Worm (Caenorhabditis elegans) whole organism, dauer: ENCODE measurements around the gene F47C12.6.

Experiments used
- unc-62 ChIP-seq: sonication (generic microtip); optimal IDR thresholded peaks from 2 replicates; lab custom pipeline; 2017; ENCODE audit warnings: missing biosample characterization, missing genetic modification reagents, missing genetic modification characterization

Gene F47C12.6

DNA sequence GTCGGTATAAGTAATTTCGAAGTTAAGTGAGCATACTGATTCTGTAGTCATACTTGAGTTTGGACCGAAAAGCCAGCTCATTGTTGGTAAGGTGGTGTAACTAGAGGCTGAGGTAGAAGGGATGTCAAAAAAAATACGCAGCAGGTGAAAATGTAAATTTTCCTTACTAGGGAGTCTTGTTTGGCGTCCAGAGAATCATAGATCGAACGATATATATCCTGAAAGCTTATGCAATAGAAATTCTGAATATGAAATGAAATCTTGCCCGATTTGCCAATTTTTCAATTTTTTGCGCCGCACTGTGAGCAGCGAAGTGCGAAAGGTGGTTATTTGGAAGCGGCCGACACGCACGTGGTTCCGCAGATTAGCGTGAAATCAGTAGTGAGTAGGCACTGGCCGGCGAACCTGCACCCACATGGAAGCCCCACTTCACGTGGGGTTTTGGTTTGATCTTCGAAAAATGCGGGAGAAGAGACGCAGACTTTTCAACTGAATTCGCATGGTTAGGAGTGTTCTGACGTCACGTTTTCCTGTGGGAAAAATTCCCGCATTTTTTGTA lies 15.1 kb downstream of the F47C12.6 start, which contains the start of gene srh-220:
srh-220 (minus strand) TSS at position 51 of the 559 bp plus-strand sequence.
- no peak for TF ChIP-seq unc-62

DNA sequence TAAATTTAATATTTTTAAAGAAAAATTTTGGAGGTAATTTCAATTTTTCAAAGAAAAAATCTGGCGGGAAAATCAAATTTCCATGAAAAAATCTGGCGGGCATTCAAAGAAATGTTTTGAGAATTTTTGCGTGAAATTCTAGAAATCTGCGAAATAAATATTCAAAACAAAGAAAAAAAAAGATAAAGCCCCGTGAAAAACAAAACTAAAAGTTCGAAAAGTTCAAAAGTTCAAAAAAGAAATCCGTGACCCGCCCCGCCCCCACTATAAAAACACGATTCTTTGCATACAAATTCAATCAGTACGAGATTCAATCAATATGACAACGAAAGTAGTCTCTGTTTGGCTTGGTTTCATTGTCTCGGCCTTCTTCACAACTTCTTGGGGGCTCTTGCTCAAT lies 20.1 kb downstream of the F47C12.6 start, which contains the start of gene clec-79:
clec-79 (plus strand) TSS at position 301 of the 400 bp plus-strand sequence.
- TF ChIP-seq unc-62: no peak

DNA sequence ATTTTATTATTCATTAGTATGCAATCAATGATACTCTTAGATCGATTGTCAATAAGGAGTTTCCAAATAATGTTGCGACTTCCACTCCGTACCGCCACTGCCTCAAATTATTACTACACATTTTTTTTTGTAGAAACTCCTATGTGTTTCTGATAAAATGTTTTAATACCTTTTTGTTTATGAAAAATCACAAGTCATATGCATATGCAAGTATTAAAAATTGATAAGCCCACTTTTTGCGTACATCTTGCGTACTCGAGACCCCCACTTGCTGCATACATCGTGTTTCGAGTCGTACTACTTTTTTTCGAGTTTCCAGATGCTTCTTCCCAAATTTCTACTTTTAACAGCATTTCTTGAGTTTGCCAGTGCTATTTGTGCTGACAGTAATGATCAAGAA lies 28.2 kb downstream of the F47C12.6 start, which contains the start of gene clec-76:
clec-76 (plus strand) TSS at position 234 of the 400 bp plus-strand sequence.
- TF ChIP-seq unc-62: no peak

DNA sequence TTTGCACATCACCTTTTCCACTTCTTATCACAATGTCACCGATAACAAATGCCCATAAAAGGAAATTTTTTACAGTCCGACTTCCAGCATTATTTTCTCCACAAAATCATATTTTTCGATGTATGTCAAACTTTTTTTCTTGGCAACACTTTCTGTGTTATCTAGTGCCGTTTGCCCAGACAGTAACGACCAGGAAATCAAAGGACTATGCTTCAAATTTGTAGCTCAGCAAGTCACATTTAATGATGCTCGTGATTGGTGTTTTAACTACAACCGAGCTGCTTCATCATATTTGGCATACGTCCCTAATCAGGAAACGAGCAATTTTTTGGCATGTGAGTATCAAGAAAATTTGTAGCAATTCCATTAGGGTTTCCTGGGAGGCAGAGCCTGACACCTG lies 29.7 kb downstream of the F47C12.6 start:
- TF ChIP-seq unc-62: no peak

DNA sequence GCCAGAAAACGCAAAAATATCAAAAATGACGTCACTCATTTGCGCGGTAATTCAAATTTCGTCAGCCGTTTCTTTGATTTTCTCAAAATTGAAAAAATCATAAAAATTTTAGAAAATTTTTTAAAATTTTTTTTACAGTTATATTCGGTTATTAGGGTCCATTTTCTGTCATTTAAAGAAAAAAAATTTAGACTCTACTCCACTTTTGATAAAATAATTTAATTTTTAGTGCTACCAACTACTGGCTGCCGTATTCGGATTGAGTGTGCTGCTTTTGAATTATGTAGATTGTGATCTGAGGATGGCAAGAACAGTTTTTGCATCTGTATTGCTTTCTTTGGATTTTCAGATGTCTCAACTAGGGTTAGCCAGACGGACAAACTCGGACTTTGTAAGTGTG lies 30.6 kb downstream of the F47C12.6 start, which contains the start of gene Y46C8AM.1:
Y46C8AM.1 (plus strand) TSS at position 301 of the 400 bp plus-strand sequence.
- TF ChIP-seq unc-62: no peak

DNA sequence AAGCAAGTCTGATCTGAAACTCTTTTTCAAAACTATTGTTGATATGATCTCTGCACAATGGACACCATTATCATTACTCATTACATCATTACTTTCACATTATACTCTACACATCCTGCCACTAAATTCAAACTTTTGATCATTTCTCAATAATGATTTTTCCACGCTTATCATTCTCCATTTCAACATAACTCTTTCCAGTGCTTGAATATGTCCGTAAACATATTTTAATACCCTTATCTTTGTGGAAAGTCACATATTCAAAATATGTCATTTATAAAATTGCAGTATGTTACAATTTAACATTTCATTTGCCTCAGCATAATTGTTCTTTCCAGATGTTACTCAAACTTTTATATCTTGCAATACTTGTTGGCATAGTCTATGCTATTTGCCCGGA lies 32.8 kb downstream of the F47C12.6 start, which contains the start of gene clec-75:
clec-75 (plus strand) TSS at position 339 of the 400 bp plus-strand sequence.
- no peak for TF ChIP-seq unc-62

DNA sequence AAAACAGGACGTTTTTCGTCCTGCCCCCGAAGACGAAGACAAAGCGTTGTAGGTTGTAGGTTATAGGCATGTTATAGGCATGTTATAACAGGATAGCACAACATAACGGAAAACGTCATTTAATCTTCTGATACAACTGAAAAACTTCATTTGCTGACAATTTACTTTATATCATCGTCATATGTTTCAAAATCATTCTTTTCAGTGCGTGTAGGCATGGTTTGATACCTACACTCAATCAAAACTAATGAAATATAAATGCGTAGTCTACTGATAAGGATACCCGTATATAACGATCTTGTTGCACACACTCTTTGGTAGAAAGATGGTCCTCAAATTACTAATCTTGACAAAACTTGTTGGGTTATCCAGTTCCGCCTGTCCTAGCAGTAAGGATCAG lies 36.5 kb downstream of the F47C12.6 start, which contains the start of gene clec-74:
clec-74 (plus strand) TSS at position 301 of the 400 bp plus-strand sequence.
- TF ChIP-seq unc-62: no peak

DNA sequence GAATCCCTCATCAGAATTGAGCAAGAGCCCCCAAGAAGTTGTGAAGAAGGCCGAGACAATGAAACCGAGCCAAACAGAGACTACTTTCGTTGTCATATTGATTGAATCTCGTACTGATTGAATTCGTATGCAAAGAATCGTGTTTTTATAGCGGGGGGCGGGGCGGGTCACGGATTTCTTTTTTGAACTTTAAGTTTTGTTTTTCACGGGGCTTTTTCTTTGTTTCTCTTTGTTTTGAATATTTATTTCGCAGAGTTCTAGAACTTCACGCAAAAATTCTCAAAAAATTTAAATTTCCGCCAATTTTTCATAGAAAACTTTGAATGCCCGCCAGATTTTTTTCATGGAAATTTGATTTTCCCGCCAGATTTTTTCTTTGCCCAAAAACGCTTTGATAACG lies 37.1 kb downstream of the F47C12.6 start, which contains the start of gene clec-73:
clec-73 (minus strand) TSS at position 101 of the 400 bp plus-strand sequence.
- TF ChIP-seq unc-62: no peak

DNA sequence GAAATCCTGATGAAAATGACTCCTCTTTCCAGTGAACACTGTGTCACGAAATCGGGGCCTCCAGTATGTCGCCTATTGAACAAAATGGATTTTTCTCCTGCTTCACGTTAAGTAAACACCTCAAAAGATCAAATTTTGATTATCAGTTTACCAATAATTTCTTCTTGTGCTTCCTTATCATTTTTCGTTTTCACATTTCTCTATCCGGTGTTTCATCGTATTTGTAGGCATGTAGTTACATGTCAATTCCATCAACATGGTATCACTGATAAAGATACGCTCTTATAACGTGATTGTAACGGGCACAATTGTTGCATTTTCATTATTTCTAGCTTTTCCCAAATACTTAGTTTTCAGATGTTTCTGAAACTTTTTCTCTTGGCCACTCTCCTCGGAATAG lies 48.7 kb downstream of the F47C12.6 start, which contains the start of gene clec-72:
clec-72 (plus strand) TSS at position 358 of the 400 bp plus-strand sequence.
- no peak for TF ChIP-seq unc-62

DNA sequence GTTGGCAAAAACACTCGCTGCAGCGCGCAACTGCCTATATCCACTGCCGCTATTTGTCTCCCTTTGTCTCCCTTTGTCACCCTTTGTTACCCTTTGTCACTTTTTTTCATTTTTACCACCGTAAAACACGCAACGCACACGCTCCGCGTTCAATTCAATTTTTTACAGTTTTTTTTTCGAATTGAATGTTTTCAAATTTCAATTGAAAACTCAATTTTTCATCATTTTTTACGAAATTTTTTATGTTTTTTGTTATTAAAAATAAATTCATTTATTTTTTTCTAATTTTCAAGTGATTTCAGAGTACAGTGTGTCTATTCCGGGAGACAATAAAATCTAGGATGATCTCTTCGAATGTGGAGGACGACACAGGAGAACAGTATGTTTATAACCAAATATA lies 50.2 kb downstream of the F47C12.6 start, which contains the start of gene Y46C8AL.11:
Y46C8AL.11 (plus strand) TSS at position 301 of the 400 bp plus-strand sequence.
- no peak for TF ChIP-seq unc-62

DNA sequence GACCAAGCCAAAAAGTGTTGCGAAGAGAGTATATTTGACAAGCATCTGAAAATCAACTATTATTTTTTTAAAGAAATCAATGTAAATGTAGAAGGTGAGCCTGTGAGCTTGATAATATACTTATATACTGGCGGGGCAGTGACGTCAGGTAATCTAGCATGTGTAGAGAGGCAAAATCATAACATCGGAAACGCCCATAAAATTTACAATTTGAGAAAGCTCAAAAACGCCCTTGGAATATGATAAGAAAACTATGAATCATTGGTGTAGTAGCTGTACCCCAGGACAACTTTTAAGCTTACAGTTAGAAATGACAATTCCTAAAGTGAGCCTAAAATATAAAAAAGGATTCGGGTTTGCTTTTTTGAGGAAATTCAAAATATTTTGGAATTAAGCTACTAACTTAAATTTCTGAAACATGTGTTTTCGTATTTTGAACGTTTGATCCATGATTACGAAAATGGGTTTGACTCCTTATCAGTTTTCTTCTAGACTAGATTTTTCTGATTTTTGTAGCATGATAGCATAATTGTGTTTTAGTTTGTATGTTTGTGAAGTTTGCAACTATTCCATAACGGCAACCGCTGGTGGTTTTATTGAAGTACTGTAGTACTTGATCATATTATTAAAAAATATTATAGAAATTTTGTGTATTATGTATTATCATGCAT lies 51.4 kb downstream of the F47C12.6 start, which contains the start of gene clec-174:
clec-174 (minus strand) TSS at position 51 of the 671 bp plus-strand sequence.
- no peak for TF ChIP-seq unc-62
